Fruit fly (Drosophila melanogaster) whole organism, embryonic: ENCODE measurements around the gene CG44139.

Experiments
- Ada2b ChIP-seq: fragments of 200-800 bp; sonication (Bioruptor generic); IDR thresholded peaks from 2 replicates; pipeline ENCODE4 v1.3.6; 2022; ENCODE audit warnings: missing biosample characterization, missing genetic modification characterization
- Adf1 ChIP-seq: fragments of 200-800 bp; sonication (Bioruptor generic); IDR thresholded peaks from 2 replicates; pipeline ENCODE4 v1.3.6; 2022; ENCODE audit warnings: missing biosample characterization, missing genetic modification characterization
- Aef1 ChIP-seq: fragments of 200-800 bp; sonication (Bioruptor generic); IDR thresholded peaks from 3 replicates; pipeline ENCODE4 v1.3.6; 2022; ENCODE audit warnings: missing biosample characterization, missing genetic modification characterization
- CG10209 ChIP-seq: fragments of 200-800 bp; sonication (Bioruptor generic); optimal IDR thresholded peaks from 3 replicates; lab custom pipeline; 2017; ENCODE audit warnings: missing biosample characterization, mild to moderate bottlenecking, missing genetic modification characterization, missing genetic modification reagents
- CG10321 ChIP-seq: fragments of 200-800 bp; sonication (Bioruptor generic); IDR thresholded peaks from 2 replicates; pipeline ENCODE4 v1.3.6; 2022; ENCODE audit warnings: missing biosample characterization, missing genetic modification characterization
- CG10543 ChIP-seq: fragments of 200-800 bp; sonication (Bioruptor generic); optimal IDR thresholded peaks from 3 replicates; lab custom pipeline; 2017; ENCODE audit warnings: missing biosample characterization, mild to moderate bottlenecking, missing genetic modification characterization, moderate library complexity
- CG11093 ChIP-seq: fragments of 200-800 bp; sonication (Bioruptor generic); IDR thresholded peaks from 3 replicates; pipeline ENCODE4 v1.3.6; 2022; ENCODE audit warnings: missing biosample characterization, missing genetic modification characterization
- CG12299 ChIP-seq: fragments of 200-800 bp; sonication (Bioruptor generic); optimal IDR thresholded peaks from 2 replicates; lab custom pipeline; 2018; ENCODE audit warnings: missing biosample characterization, mild to moderate bottlenecking, missing genetic modification characterization
- CG12391 ChIP-seq: fragments of 200-800 bp; sonication (Bioruptor generic); optimal IDR thresholded peaks from 3 replicates; lab custom pipeline; 2018; ENCODE audit warnings: missing biosample characterization, mild to moderate bottlenecking, missing genetic modification characterization, moderate library complexity
- CG12769 ChIP-seq: fragments of 200-800 bp; sonication (Bioruptor generic); optimal IDR thresholded peaks from 2 replicates; lab custom pipeline; 2019; ENCODE audit warnings: missing biosample characterization, mild to moderate bottlenecking, missing genetic modification characterization, moderate library complexity
- CG14050 ChIP-seq: fragments of 200-800 bp; sonication (Bioruptor generic); IDR thresholded peaks from 3 replicates; pipeline ENCODE4 v1.3.6; 2022; ENCODE audit warnings: missing biosample characterization, missing genetic modification characterization
- CG16815 ChIP-seq: fragments of 200-800 bp; sonication (Bioruptor generic); optimal IDR thresholded peaks from 3 replicates; lab custom pipeline; 2017; ENCODE audit warnings: missing biosample characterization, mild to moderate bottlenecking, missing genetic modification characterization
- CG2120 ChIP-seq: fragments of 200-800 bp; sonication (Bioruptor generic); optimal IDR thresholded peaks from 3 replicates; lab custom pipeline; 2016; ENCODE audit warnings: missing biosample characterization, missing genetic modification characterization
- CG30020 ChIP-seq: fragments of 200-800 bp; optimal IDR thresholded peaks from 2 replicates; lab custom pipeline; 2019; ENCODE audit warnings: missing biosample characterization, mild to moderate bottlenecking, missing genetic modification characterization, moderate library complexity
- CG3065 ChIP-seq: fragments of 200-800 bp; sonication (Bioruptor generic); optimal IDR thresholded peaks from 2 replicates; lab custom pipeline; 2016; ENCODE audit warnings: missing biosample characterization, missing genetic modification characterization
- CG3163 ChIP-seq: fragments of 200-800 bp; sonication (Bioruptor generic); optimal IDR thresholded peaks from 3 replicates; lab custom pipeline; 2016; ENCODE audit warnings: missing biosample characterization, missing genetic modification characterization
- CG3407 ChIP-seq: fragments of 200-800 bp; sonication (Bioruptor generic); optimal IDR thresholded peaks from 2 replicates; lab custom pipeline; 2018; ENCODE audit warnings: missing biosample characterization, mild to moderate bottlenecking, missing genetic modification characterization
- CG3847 ChIP-seq: fragments of 200-800 bp; sonication (Bioruptor generic); IDR thresholded peaks from 2 replicates; pipeline ENCODE4 v1.3.6; 2022; ENCODE audit warnings: missing biosample characterization, missing genetic modification characterization
- CG6254 ChIP-seq: fragments of 200-800 bp; sonication (Bioruptor generic); optimal IDR thresholded peaks from 3 replicates; lab custom pipeline; 2017; ENCODE audit warnings: mild to moderate bottlenecking, missing biosample characterization, missing genetic modification reagents, missing genetic modification characterization
- CG7928 ChIP-seq: fragments of 200-800 bp; sonication (Bioruptor generic); optimal IDR thresholded peaks from 2 replicates; lab custom pipeline; 2017; ENCODE audit warnings: missing biosample characterization, mild to moderate bottlenecking, missing genetic modification characterization
- CG9609 ChIP-seq: fragments of 200-800 bp; sonication (Bioruptor generic); optimal IDR thresholded peaks from 3 replicates; lab custom pipeline; 2016; ENCODE audit warnings: missing biosample characterization, missing genetic modification characterization
- CoRest ChIP-seq: fragments of 200-800 bp; sonication (Bioruptor generic); optimal IDR thresholded peaks from 3 replicates; lab custom pipeline; 2018; ENCODE audit warnings: missing biosample characterization, mild to moderate bottlenecking, missing genetic modification characterization, moderate library complexity
- Dbx ChIP-seq: fragments of 200-800 bp; sonication (Bioruptor generic); IDR thresholded peaks from 3 replicates; pipeline ENCODE4 v1.3.6; 2022; ENCODE audit warnings: missing biosample characterization, missing genetic modification characterization
- Dip3 ChIP-seq: fragments of 200-800 bp; sonication (Bioruptor generic); optimal IDR thresholded peaks from 3 replicates; lab custom pipeline; 2016; ENCODE audit warnings: missing biosample characterization, missing genetic modification characterization
- E2f2 ChIP-seq: fragments of 200-800 bp; sonication (Bioruptor generic); IDR thresholded peaks from 2 replicates; pipeline ENCODE4 v1.3.6; 2022; ENCODE audit warnings: missing biosample characterization, missing genetic modification characterization
- H2.0 ChIP-seq: fragments of 200-800 bp; sonication (Bioruptor generic); IDR thresholded peaks from 2 replicates; pipeline ENCODE4 v1.3.6; 2022; ENCODE audit warnings: missing biosample characterization, missing genetic modification characterization
- Hmr ChIP-seq: fragments of 200-800 bp; sonication (Bioruptor generic); optimal IDR thresholded peaks from 3 replicates; lab custom pipeline; 2017; ENCODE audit warnings: mild to moderate bottlenecking, missing biosample characterization, missing genetic modification reagents, missing genetic modification characterization
- NFAT ChIP-seq: fragments of 200-800 bp; sonication (Bioruptor generic); IDR thresholded peaks from 2 replicates; pipeline ENCODE4 v1.3.6; 2022; ENCODE audit warnings: missing biosample characterization, missing genetic modification characterization
- Opbp ChIP-seq: fragments of 200-800 bp; sonication (Bioruptor generic); IDR thresholded peaks from 3 replicates; pipeline ENCODE4 v1.3.6; 2022; ENCODE audit warnings: missing biosample characterization, missing genetic modification characterization; ENCODE audit not compliant: partially characterized antibody
- Xbp1 ChIP-seq: fragments of 200-800 bp; sonication (Bioruptor generic); optimal IDR thresholded peaks from 3 replicates; lab custom pipeline; 2016; ENCODE audit warnings: missing biosample characterization, mild to moderate bottlenecking, missing genetic modification characterization
- ara ChIP-seq: fragments of 200-800 bp; sonication (Bioruptor generic); IDR thresholded peaks from 2 replicates; pipeline ENCODE4 v1.3.6; 2022; ENCODE audit warnings: missing biosample characterization, missing genetic modification characterization
- ase ChIP-seq: fragments of 200-800 bp; sonication (Bioruptor generic); IDR thresholded peaks from 3 replicates; pipeline ENCODE4 v1.3.6; 2022; ENCODE audit warnings: missing biosample characterization, missing genetic modification characterization
- fd96Cb ChIP-seq: fragments of 200-800 bp; sonication (Bioruptor generic); optimal IDR thresholded peaks from 2 replicates; lab custom pipeline; 2018; ENCODE audit warnings: missing biosample characterization, mild to moderate bottlenecking, missing genetic modification characterization, moderate library complexity
- gem ChIP-seq: fragments of 200-800 bp; sonication (Bioruptor generic); optimal IDR thresholded peaks from 2 replicates; lab custom pipeline; 2019; ENCODE audit warnings: missing biosample characterization, mild to moderate bottlenecking, missing genetic modification characterization, moderate library complexity
- gsb ChIP-seq: fragments of 200-800 bp; sonication (Bioruptor generic); IDR thresholded peaks from 2 replicates; pipeline ENCODE4 v1.3.6; 2022; ENCODE audit warnings: missing biosample characterization, missing genetic modification characterization
- lab ChIP-seq: fragments of 200-800 bp; sonication (Bioruptor generic); optimal IDR thresholded peaks from 3 replicates; lab custom pipeline; 2017; ENCODE audit warnings: missing biosample characterization, missing genetic modification characterization, mild to moderate bottlenecking, moderate library complexity, missing genetic modification reagents
- lola ChIP-seq, 3 experiments: fragments of >200 bp in 2 of 3; fragments of 200-800 bp in 1 of 3; sonication (Bioruptor generic) in 1 of 3; optimal IDR thresholded peaks; 2 replicates each; lab custom pipeline; 2017 to 2019; ENCODE audit warnings: missing biosample characterization in 3 of 3, missing genetic modification characterization in 3 of 3, mild to moderate bottlenecking in 1 of 3, moderate library complexity in 1 of 3
- pita ChIP-seq: fragments of 200-800 bp; sonication (Bioruptor generic); optimal IDR thresholded peaks from 2 replicates; lab custom pipeline; 2017; ENCODE audit warnings: missing biosample characterization, mild to moderate bottlenecking, missing genetic modification characterization
- psq ChIP-seq: fragments of 200-800 bp; sonication (Bioruptor generic); optimal IDR thresholded peaks from 2 replicates; lab custom pipeline; 2017; ENCODE audit warnings: missing biosample characterization, missing genetic modification characterization
- pum ChIP-seq: fragments of 200-800 bp; sonication (Bioruptor generic); optimal IDR thresholded peaks from 2 replicates; lab custom pipeline; 2016; ENCODE audit warnings: missing biosample characterization, missing genetic modification characterization
- row ChIP-seq: fragments of 200-800 bp; sonication (Bioruptor generic); IDR thresholded peaks from 3 replicates; pipeline ENCODE4 v1.3.6; 2022; ENCODE audit warnings: missing biosample characterization, missing genetic modification characterization
- slbo ChIP-seq: fragments of 200-800 bp; sonication (Bioruptor generic); IDR thresholded peaks from 2 replicates; pipeline ENCODE4 v1.3.6; 2022; ENCODE audit warnings: missing biosample characterization, missing genetic modification characterization
- tgo ChIP-seq: fragments of 200-800 bp; sonication (Bioruptor generic); IDR thresholded peaks from 3 replicates; pipeline ENCODE4 v1.3.6; 2022; ENCODE audit warnings: missing biosample characterization, missing genetic modification characterization
- yki ChIP-seq: fragments of >200 bp; optimal IDR thresholded peaks from 3 replicates; lab custom pipeline; 2018

CG44139 gene

DNA sequence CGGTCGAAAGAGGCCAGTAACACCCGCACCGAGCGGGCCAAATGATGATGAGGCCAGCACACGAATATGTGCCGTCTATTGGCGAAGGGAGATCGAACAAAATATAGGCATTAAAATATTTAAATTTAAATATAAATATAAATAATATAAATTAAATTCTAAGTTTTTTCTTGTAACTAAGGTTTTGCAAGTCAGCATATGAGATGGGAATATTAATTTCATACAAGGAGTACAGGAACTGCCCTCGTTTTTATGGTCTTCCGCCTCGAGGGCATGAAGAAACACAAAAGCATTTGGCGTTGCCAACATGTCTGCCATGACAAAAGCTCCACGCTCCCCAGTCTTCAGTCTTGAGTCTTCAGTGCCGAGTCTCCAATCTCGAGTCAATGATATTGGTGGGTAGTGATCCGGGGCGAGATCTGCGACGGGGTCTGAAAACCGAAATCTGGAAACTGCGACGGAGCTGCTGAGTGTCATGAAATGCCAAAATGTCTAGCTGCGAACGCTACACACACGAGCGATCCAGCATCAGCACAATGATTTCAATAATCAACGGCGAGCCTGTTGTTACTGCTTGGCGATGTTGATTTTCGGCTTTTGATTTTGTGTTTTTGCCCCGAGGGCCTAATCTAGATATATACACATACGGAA is 43.2 kb downstream of the CG44139 start (continued):
- TF ChIP-seq NFAT (no peak), CG30020 (no peak), pita (GFP tag; lab: Kevin White, UChicago) (no peak), CG16815 (no peak), CG3847 (GFP tag; lab: Robert Waterston, UW) (peak; percentile 40), lola (GFP tag; optimal IDR thresholded peaks at IDR 0.05; lab: Kevin White, UChicago) (no peak), H2.0 (GFP tag; lab: Robert Waterston, UW) (peak; percentile 36; the same call in 1 of the 2 replicates), tgo (GFP tag; lab: Robert Waterston, UW) (peak; percentile 60), CG3065 (no peak), ase (GFP tag; lab: Robert Waterston, UW) (peak; percentile 41; the same call in 2 of the 3 replicates), CG10209 (peak; percentile 20), ara (peak; percentile 40; the same call in 1 of the 2 replicates), gsb (GFP tag; lab: Robert Waterston, UW) (no peak), Dbx (peak; percentile 50; the same call in 1 of the 3 replicates), Adf1 (GFP tag; lab: Robert Waterston, UW) (0 out of 2 replicates have a peak, but pooled peaks have one; percentile 11), CG10543 (GFP tag; lab: Kevin White, UChicago) (no peak), Aef1 (GFP tag; lab: Robert Waterston, UW) (peak; percentile 65), slbo (GFP tag; lab: Robert Waterston, UW) (peak; percentile 69), CG14050 (GFP tag; lab: Robert Waterston, UW) (no peak; the same call in 2 of the 3 replicates), CG9609 (GFP tag; lab: Kevin White, UChicago) (no peak), fd96Cb (peak; percentile 5), psq (GFP tag; lab: Kevin White, UChicago) (no peak), CG3407 (no peak), CG12769 (tag; lab: Kevin White, UChicago) (peak; percentile 62), CG2120 (GFP tag; lab: Kevin White, UChicago) (peak; percentile 19), CoRest (tag; lab: Kevin White, UChicago) (peak; percentile 36), yki (no peak), CG3163 (no peak), Hmr (peak; percentile 27), lab (GFP tag; lab: Kevin White, UChicago) (peak; percentile 60), CG10321 (GFP tag; lab: Robert Waterston, UW) (no peak), Opbp (no peak), CG12299 (tag; lab: Kevin White, UChicago) (no peak), Ada2b (peak; percentile 79), CG12391 (tag; lab: Kevin White, UChicago) (peak; percentile 31), E2f2 (GFP tag; lab: Robert Waterston, UW) (peak; percentile 32; the same call in 1 of the 2 replicates), gem (tag; lab: Kevin White, UChicago) (peak; percentile 58), Xbp1 (GFP tag; lab: Kevin White, UChicago) (no peak), pum (GFP tag; lab: Kevin White, UChicago) (no peak), Dip3 (GFP tag; lab: Kevin White, UChicago) (no peak), CG7928 (GFP tag; lab: Kevin White, UChicago) (no peak), row (GFP tag; lab: Robert Waterston, UW) (peak; percentile 63), CG11093 (GFP tag; lab: Robert Waterston, UW) (0 out of 3 replicates have a peak, but pooled peaks have one; percentile 30), CG6254 (GFP tag; lab: Kevin White, UChicago) (no peak)
